Fruit fly (Drosophila melanogaster) whole organism, embryonic: Measurements from ENCODE around the gene CG33934.

Experiments
- Abd-B ChIP-seq: fragments of 200-800 bp; sonication (Bioruptor generic); optimal IDR thresholded peaks from 2 replicates; lab custom pipeline; 2018; ENCODE audit warnings: missing biosample characterization, mild to moderate bottlenecking, missing genetic modification characterization, moderate library complexity
- Atf3 ChIP-seq: fragments of 200-800 bp; sonication (Bioruptor generic); optimal IDR thresholded peaks from 3 replicates; lab custom pipeline; 2016; ENCODE audit warnings: missing biosample characterization, missing genetic modification characterization
- Blimp-1 ChIP-seq: fragments of 200-800 bp; sonication (Bioruptor generic); optimal IDR thresholded peaks from 3 replicates; lab custom pipeline; 2018; ENCODE audit warnings: missing biosample characterization, missing genetic modification characterization, mild to moderate bottlenecking, moderate library complexity, missing genetic modification reagents
- Bteb2 ChIP-seq: fragments of 200-800 bp; sonication (Bioruptor generic); optimal IDR thresholded peaks from 2 replicates; lab custom pipeline; 2016; ENCODE audit warnings: missing biosample characterization, missing genetic modification characterization
- CG10462 ChIP-seq: fragments of 200-800 bp; sonication (Bioruptor generic); optimal IDR thresholded peaks from 2 replicates; lab custom pipeline; 2016; ENCODE audit warnings: missing biosample characterization, missing genetic modification characterization
- CG10543 ChIP-seq: fragments of 200-800 bp; sonication (Bioruptor generic); optimal IDR thresholded peaks from 3 replicates; lab custom pipeline; 2017; ENCODE audit warnings: missing biosample characterization, mild to moderate bottlenecking, missing genetic modification characterization, moderate library complexity
- CG10565 ChIP-seq: fragments of 200-800 bp; sonication (Bioruptor generic); optimal IDR thresholded peaks from 3 replicates; lab custom pipeline; 2016; ENCODE audit warnings: missing biosample characterization, mild to moderate bottlenecking, missing genetic modification characterization
- CG11504 ChIP-seq: fragments of 200-800 bp; sonication (Bioruptor generic); optimal IDR thresholded peaks from 3 replicates; lab custom pipeline; 2019; ENCODE audit warnings: missing biosample characterization, mild to moderate bottlenecking, missing genetic modification characterization, moderate library complexity
- CG13424 ChIP-seq: fragments of 200-800 bp; sonication (Bioruptor generic); optimal IDR thresholded peaks from 2 replicates; lab custom pipeline; 2019; ENCODE audit warnings: missing biosample characterization, mild to moderate bottlenecking, missing genetic modification characterization, moderate library complexity
- CG16779 ChIP-seq: fragments of 200-800 bp; sonication (Bioruptor generic); IDR thresholded peaks from 2 replicates; pipeline ENCODE4 v1.3.6; 2022; ENCODE audit warnings: missing biosample characterization, missing genetic modification characterization
- CG16863 ChIP-seq: fragments of 200-800 bp; sonication (Bioruptor generic); optimal IDR thresholded peaks from 3 replicates; lab custom pipeline; 2016; ENCODE audit warnings: missing biosample characterization, missing genetic modification characterization
- CG17328 ChIP-seq: fragments of 200-800 bp; sonication (Bioruptor generic); IDR thresholded peaks from 2 replicates; pipeline ENCODE4 v1.3.6; 2022; ENCODE audit warnings: missing biosample characterization, missing genetic modification characterization
- CG2678 ChIP-seq: fragments of 200-800 bp; sonication (Bioruptor generic); optimal IDR thresholded peaks from 3 replicates; lab custom pipeline; 2019; ENCODE audit warnings: missing biosample characterization, mild to moderate bottlenecking, missing genetic modification characterization, moderate library complexity
- CG31388 ChIP-seq: fragments of 200-800 bp; sonication (Bioruptor generic); optimal IDR thresholded peaks from 2 replicates; lab custom pipeline; 2016; ENCODE audit warnings: missing biosample characterization, missing genetic modification characterization
- CG32532 ChIP-seq: fragments of 200-800 bp; sonication (Bioruptor generic); IDR thresholded peaks from 2 replicates; pipeline ENCODE4 v1.3.6; 2022; ENCODE audit warnings: missing biosample characterization, missing genetic modification characterization
- CG4282 ChIP-seq: fragments of 200-800 bp; sonication (Bioruptor generic); optimal IDR thresholded peaks from 2 replicates; lab custom pipeline; 2016; ENCODE audit warnings: missing biosample characterization, missing genetic modification characterization
- CG4424 ChIP-seq: fragments of 200-800 bp; sonication (Bioruptor generic); optimal IDR thresholded peaks from 3 replicates; lab custom pipeline; 2016; ENCODE audit warnings: missing biosample characterization, missing genetic modification characterization
- CG6689 ChIP-seq: fragments of 200-800 bp; sonication (Bioruptor generic); IDR thresholded peaks from 2 replicates; pipeline ENCODE4 v1.3.6; 2022; ENCODE audit warnings: missing biosample characterization, missing genetic modification characterization
- CG6791 ChIP-seq: fragments of 200-800 bp; sonication (Bioruptor generic); IDR thresholded peaks from 3 replicates; pipeline ENCODE4 v1.3.6; 2022; ENCODE audit warnings: missing biosample characterization, missing genetic modification characterization; ENCODE audit not compliant: partially characterized antibody
- CG7786 ChIP-seq: fragments of 200-800 bp; sonication (Bioruptor generic); optimal IDR thresholded peaks from 2 replicates; lab custom pipeline; 2016; ENCODE audit warnings: missing biosample characterization, missing genetic modification characterization
- CG8281 ChIP-seq: fragments of 200-800 bp; sonication (Bioruptor generic); optimal IDR thresholded peaks from 2 replicates; lab custom pipeline; 2018; ENCODE audit warnings: missing biosample characterization, mild to moderate bottlenecking, missing genetic modification characterization, moderate library complexity
- CG9876 ChIP-seq: fragments of 200-800 bp; sonication (Bioruptor generic); optimal IDR thresholded peaks from 2 replicates; lab custom pipeline; 2016; ENCODE audit warnings: missing biosample characterization, missing genetic modification characterization
- Dad ChIP-seq: fragments of 200-800 bp; sonication (Bioruptor generic); optimal IDR thresholded peaks from 3 replicates; lab custom pipeline; 2016; ENCODE audit warnings: missing biosample characterization, missing genetic modification characterization
- Deaf1 ChIP-seq: fragments of 200-800 bp; optimal IDR thresholded peaks from 3 replicates; lab custom pipeline; 2019; ENCODE audit warnings: missing biosample characterization, mild to moderate bottlenecking, missing genetic modification characterization, moderate library complexity
- E2f1 ChIP-seq: fragments of 200-800 bp; sonication (Bioruptor generic); IDR thresholded peaks from 2 replicates; pipeline ENCODE4 v1.3.6; 2022; ENCODE audit warnings: missing biosample characterization, missing genetic modification characterization
- Hmx ChIP-seq: fragments of 200-800 bp; sonication (Bioruptor generic); optimal IDR thresholded peaks from 2 replicates; lab custom pipeline; 2016; ENCODE audit warnings: missing biosample characterization, missing genetic modification characterization
- Nf-YA ChIP-seq: fragments of 200-800 bp; sonication (Bioruptor generic); IDR thresholded peaks from 2 replicates; pipeline ENCODE4 v1.3.6; 2022; ENCODE audit warnings: missing biosample characterization, missing genetic modification characterization
- NfI ChIP-seq: fragments of 200-800 bp; sonication (Bioruptor generic); optimal IDR thresholded peaks from 3 replicates; lab custom pipeline; 2018; ENCODE audit warnings: missing biosample characterization, mild to moderate bottlenecking, missing genetic modification characterization, moderate library complexity
- Opbp ChIP-seq: fragments of 200-800 bp; sonication (Bioruptor generic); IDR thresholded peaks from 3 replicates; pipeline ENCODE4 v1.3.6; 2022; ENCODE audit warnings: missing biosample characterization, missing genetic modification characterization; ENCODE audit not compliant: partially characterized antibody
- Sry-β ChIP-seq: fragments of 200-800 bp; sonication (Bioruptor generic); optimal IDR thresholded peaks from 2 replicates; lab custom pipeline; 2018; ENCODE audit warnings: missing biosample characterization, mild to moderate bottlenecking, missing genetic modification characterization, moderate library complexity
- Stat92E ChIP-seq, 3 experiments: fragments of >200 bp in 2 of 3; fragments of 200-800 bp in 1 of 3; sonication (Bioruptor generic) in 1 of 3; optimal IDR thresholded peaks; 2 replicates each; lab custom pipeline; 2017 to 2019; ENCODE audit warnings: missing biosample characterization in 3 of 3, missing genetic modification characterization in 3 of 3, mild to moderate bottlenecking in 1 of 3, moderate library complexity in 1 of 3
- abd-A ChIP-seq: fragments of 200-800 bp; sonication (Bioruptor generic); optimal IDR thresholded peaks from 3 replicates; lab custom pipeline; 2019; ENCODE audit warnings: missing biosample characterization, mild to moderate bottlenecking, missing genetic modification characterization, moderate library complexity
- ap ChIP-seq: fragments of 200-800 bp; sonication (Bioruptor generic); IDR thresholded peaks from 2 replicates; pipeline ENCODE4 v1.3.6; 2022; ENCODE audit warnings: missing biosample characterization, missing genetic modification characterization
- br ChIP-seq: fragments of >200 bp; optimal IDR thresholded peaks from 2 replicates; lab custom pipeline; 2017
- dm ChIP-seq: fragments of 200-800 bp; sonication (Bioruptor generic); optimal IDR thresholded peaks from 3 replicates; lab custom pipeline; 2016; ENCODE audit warnings: missing biosample characterization, missing genetic modification characterization
- gce ChIP-seq: fragments of 200-800 bp; sonication (Bioruptor generic); IDR thresholded peaks from 3 replicates; pipeline ENCODE4 v1.3.6; 2022; ENCODE audit warnings: missing biosample characterization, missing genetic modification characterization
- gt ChIP-seq: fragments of 200-800 bp; sonication (Bioruptor generic); IDR thresholded peaks from 2 replicates; pipeline ENCODE4 v1.3.6; 2022; ENCODE audit warnings: missing biosample characterization, missing genetic modification characterization
- hkb ChIP-seq, 2 experiments: fragments of 200-800 bp in 1 of 2; fragments of >200 bp in 1 of 2; sonication (Bioruptor generic) in 1 of 2; IDR thresholded peaks in 1 of 2; optimal IDR thresholded peaks in 1 of 2; 2 replicates each; pipeline versions ENCODE4 v1.3.6 to Lab custom; 2017 to 2022; ENCODE audit warnings: missing biosample characterization in 1 of 2, missing genetic modification characterization in 1 of 2
- hth ChIP-seq: fragments of >200 bp; optimal IDR thresholded peaks from 2 replicates; lab custom pipeline; 2017; ENCODE audit warnings: inconsistent platforms
- kni ChIP-seq: fragments of 200-800 bp; sonication (Bioruptor generic); optimal IDR thresholded peaks from 3 replicates; lab custom pipeline; 2017; ENCODE audit warnings: mild to moderate bottlenecking, missing biosample characterization, missing genetic modification reagents, missing genetic modification characterization
- mam ChIP-seq: fragments of 200-800 bp; sonication (Bioruptor generic); optimal IDR thresholded peaks from 3 replicates; lab custom pipeline; 2016; ENCODE audit warnings: missing biosample characterization, missing genetic modification characterization
- pita ChIP-seq: fragments of 200-800 bp; sonication (Bioruptor generic); optimal IDR thresholded peaks from 2 replicates; lab custom pipeline; 2017; ENCODE audit warnings: missing biosample characterization, mild to moderate bottlenecking, missing genetic modification characterization
- pros ChIP-seq: fragments of 200-800 bp; sonication (Bioruptor generic); optimal IDR thresholded peaks from 3 replicates; lab custom pipeline; 2019; ENCODE audit warnings: missing biosample characterization, mild to moderate bottlenecking, missing genetic modification characterization, moderate library complexity
- pum ChIP-seq: fragments of 200-800 bp; sonication (Bioruptor generic); optimal IDR thresholded peaks from 2 replicates; lab custom pipeline; 2016; ENCODE audit warnings: missing biosample characterization, missing genetic modification characterization
- pzg ChIP-seq: fragments of 200-800 bp; sonication (Bioruptor generic); optimal IDR thresholded peaks from 3 replicates; lab custom pipeline; 2018; ENCODE audit warnings: missing biosample characterization, mild to moderate bottlenecking, missing genetic modification characterization, moderate library complexity
- schlank ChIP-seq: fragments of 200-800 bp; sonication (Bioruptor generic); optimal IDR thresholded peaks from 2 replicates; lab custom pipeline; 2018; ENCODE audit warnings: missing biosample characterization, mild to moderate bottlenecking, missing genetic modification characterization
- sob ChIP-seq: fragments of 200-800 bp; sonication (Bioruptor generic); IDR thresholded peaks from 2 replicates; pipeline ENCODE4 v1.3.6; 2022; ENCODE audit warnings: missing biosample characterization, missing genetic modification characterization
- stc ChIP-seq: fragments of 200-800 bp; sonication (Bioruptor generic); IDR thresholded peaks from 2 replicates; pipeline ENCODE4 v1.3.6; 2022; ENCODE audit warnings: missing biosample characterization, missing genetic modification characterization
- tin ChIP-seq: fragments of 200-800 bp; sonication (Bioruptor generic); optimal IDR thresholded peaks from 3 replicates; lab custom pipeline; 2016; ENCODE audit warnings: missing biosample characterization, missing genetic modification characterization
- tll ChIP-seq, 2 experiments: fragments of 200-800 bp in 1 of 2; fragments of >200 bp in 1 of 2; sonication (Bioruptor generic) in 1 of 2; optimal IDR thresholded peaks; 2 replicates each; lab custom pipeline; 2017 to 2019; ENCODE audit warnings: missing biosample characterization in 2 of 2, missing genetic modification characterization in 2 of 2, mild to moderate bottlenecking in 1 of 2, moderate library complexity in 1 of 2
- trh ChIP-seq: fragments of 200-800 bp; sonication (Bioruptor generic); optimal IDR thresholded peaks from 2 replicates; lab custom pipeline; 2016; ENCODE audit warnings: missing biosample characterization, missing genetic modification characterization

CG33934 gene

DNA sequence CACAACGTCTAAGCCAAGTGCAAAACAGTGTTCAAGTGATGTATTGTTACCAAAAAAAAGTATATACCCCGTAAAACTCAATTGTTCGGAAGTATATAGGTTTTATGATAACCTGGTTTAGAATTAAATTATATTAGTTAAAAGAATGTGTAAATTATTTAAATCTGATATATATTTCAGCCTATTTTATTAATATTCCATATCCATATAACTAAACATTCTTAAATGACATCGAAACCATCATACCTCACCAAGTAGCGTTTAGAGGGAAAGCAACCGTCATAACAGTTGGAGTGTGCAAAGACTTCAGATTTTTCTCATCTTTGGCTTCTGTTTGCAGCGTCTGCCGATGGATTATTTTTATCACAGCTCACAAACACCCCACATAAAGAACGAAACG is 43.1 kb upstream of the CG33934 start:
- TF ChIP-seq gt (GFP tag; lab: Robert Waterston, UW) (peak; percentile 67; the same call in 1 of the 2 replicates), pita (GFP tag; lab: Kevin White, UChicago) (no peak), pum (GFP tag; lab: Kevin White, UChicago) (no peak), Stat92E (GFP tag; optimal IDR thresholded peaks at IDR 0.05; lab: Kevin White, UChicago) (peak in 1 of 3 experiments; percentile 16), CG10462 (peak; percentile 54), Nf-YA (GFP tag; lab: Robert Waterston, UW) (peak; percentile 61; the same call in 1 of the 2 replicates), CG6791 (GFP tag; lab: Robert Waterston, UW) (no peak), Atf3 (no peak), schlank (tag; lab: Kevin White, UChicago) (peak; percentile 2), tin (peak; percentile 72), CG13424 (peak; percentile 86), Opbp (GFP tag; lab: Robert Waterston, UW) (no peak), hkb (optimal IDR thresholded peaks at IDR 0.05; lab: Kevin White, UChicago) (no peak), hkb (GFP tag; IDR thresholded peaks at IDR 0.05; lab: Robert Waterston, UW) (peak; percentile 84), CG9876 (GFP tag; lab: Kevin White, UChicago) (no peak), CG16779 (GFP tag; lab: Robert Waterston, UW) (no peak), hth (lab: Kevin White, UChicago) (no peak), ap (GFP tag; lab: Robert Waterston, UW) (peak; percentile 81), CG31388 (GFP tag; lab: Kevin White, UChicago) (peak; percentile 12), CG11504 (peak; percentile 90), CG2678 (tag; lab: Kevin White, UChicago) (peak; percentile 88), E2f1 (peak; percentile 80), dm (no peak), sob (GFP tag; lab: Robert Waterston, UW) (peak; percentile 82), CG10543 (GFP tag; lab: Kevin White, UChicago) (peak; percentile 1), kni (no peak), gce (peak; percentile 62; the same call in 1 of the 3 replicates), pros (GFP tag; lab: Kevin White, UChicago) (no peak), Sry-β (GFP tag; lab: Kevin White, UChicago) (no peak), tll (GFP tag; optimal IDR thresholded peaks at IDR 0.05; lab: Kevin White, UChicago) (no peak), Hmx (no peak), CG17328 (GFP tag; lab: Robert Waterston, UW) (peak; percentile 89), CG16863 (GFP tag; lab: Kevin White, UChicago) (no peak), CG6689 (GFP tag; lab: Robert Waterston, UW) (peak; percentile 84), mam (GFP tag; lab: Kevin White, UChicago) (no peak), stc (GFP tag; lab: Robert Waterston, UW) (peak; percentile 87), trh (no peak), Abd-B (GFP tag; lab: Kevin White, UChicago) (peak; percentile 70), NfI (peak; percentile 67), CG10565 (GFP tag; lab: Kevin White, UChicago) (no peak), CG7786 (GFP tag; lab: Kevin White, UChicago) (no peak), br (no peak), CG4424 (GFP tag; lab: Kevin White, UChicago) (peak; percentile 67), Dad (GFP tag; lab: Kevin White, UChicago) (no peak), Blimp-1 (GFP tag; lab: Kevin White, UChicago) (peak; percentile 88), pzg (no peak), abd-A (tag; lab: Kevin White, UChicago) (peak; percentile 30), CG8281 (peak; percentile 31), CG32532 (peak; percentile 85), Deaf1 (tag; lab: Kevin White, UChicago) (peak; percentile 55), Bteb2 (GFP tag; lab: Kevin White, UChicago) (peak; percentile 39), CG4282 (GFP tag; lab: Kevin White, UChicago) (no peak)
